Fruit fly (Drosophila melanogaster) whole organism, adult: ENCODE data around the gene east.

Experiments
- CG11617 ChIP-seq: fragments of 200-800 bp; sonication (Bioruptor generic); optimal IDR thresholded peaks from 2 replicates; lab custom pipeline; 2017; ENCODE audit warnings: mild to moderate bottlenecking, missing biosample characterization, missing genetic modification reagents, missing genetic modification characterization
- CG12768 ChIP-seq: fragments of 200-800 bp; sonication (Bioruptor generic); optimal IDR thresholded peaks from 2 replicates; lab custom pipeline; 2017; ENCODE audit warnings: missing biosample characterization, missing genetic modification characterization, mild to moderate bottlenecking, moderate library complexity, missing genetic modification reagents
- CG14711 ChIP-seq: fragments of 200-800 bp; sonication (Bioruptor generic); optimal IDR thresholded peaks from 2 replicates; lab custom pipeline; 2018; ENCODE audit warnings: missing biosample characterization, mild to moderate bottlenecking, missing genetic modification characterization, moderate library complexity
- CG1620 ChIP-seq: fragments of 200-800 bp; sonication (Bioruptor generic); optimal IDR thresholded peaks from 2 replicates; lab custom pipeline; 2016; ENCODE audit warnings: missing biosample characterization, missing genetic modification characterization
- CG33017 ChIP-seq: fragments of 200-800 bp; sonication (Bioruptor generic); optimal IDR thresholded peaks from 2 replicates; lab custom pipeline; 2018; ENCODE audit warnings: missing biosample characterization, mild to moderate bottlenecking, missing genetic modification characterization, moderate library complexity
- CG5204 ChIP-seq: fragments of 200-800 bp; sonication (Bioruptor generic); optimal IDR thresholded peaks from 2 replicates; lab custom pipeline; 2016; ENCODE audit warnings: missing biosample characterization, missing genetic modification characterization
- CG7045 ChIP-seq: fragments of 200-800 bp; sonication (Bioruptor generic); optimal IDR thresholded peaks from 2 replicates; lab custom pipeline; 2017; ENCODE audit warnings: missing biosample characterization, mild to moderate bottlenecking, missing genetic modification characterization
- CG7101 ChIP-seq: fragments of 200-800 bp; sonication (Bioruptor generic); optimal IDR thresholded peaks from 2 replicates; lab custom pipeline; 2018; ENCODE audit warnings: missing biosample characterization, mild to moderate bottlenecking, missing genetic modification characterization, moderate library complexity
- Clk ChIP-seq: fragments of 200-800 bp; sonication (Bioruptor generic); optimal IDR thresholded peaks from 2 replicates; lab custom pipeline; 2017; ENCODE audit warnings: missing biosample characterization, missing genetic modification characterization
- Crg-1 ChIP-seq: fragments of 200-800 bp; sonication (Bioruptor generic); optimal IDR thresholded peaks from 2 replicates; lab custom pipeline; 2016; ENCODE audit warnings: missing biosample characterization, missing genetic modification characterization
- Hr96 ChIP-seq: fragments of 200-800 bp; sonication (Bioruptor generic); optimal IDR thresholded peaks from 2 replicates; lab custom pipeline; 2016; ENCODE audit warnings: missing biosample characterization, missing genetic modification characterization
- Mnt ChIP-seq: fragments of 200-800 bp; sonication (Bioruptor generic); optimal IDR thresholded peaks from 2 replicates; lab custom pipeline; 2016; ENCODE audit warnings: missing biosample characterization, mild to moderate bottlenecking, missing genetic modification characterization
- bab1 ChIP-seq: fragments of 200-800 bp; sonication (Bioruptor generic); optimal IDR thresholded peaks from 3 replicates; lab custom pipeline; 2019; ENCODE audit warnings: missing biosample characterization, mild to moderate bottlenecking, missing genetic modification characterization, moderate library complexity
- cic ChIP-seq: fragments of 200-800 bp; sonication (Bioruptor generic); optimal IDR thresholded peaks from 2 replicates; lab custom pipeline; 2017; ENCODE audit warnings: missing biosample characterization, mild to moderate bottlenecking, missing genetic modification characterization, moderate library complexity
- cnc ChIP-seq, 2 experiments: fragments of >200 bp; optimal IDR thresholded peaks; 2 replicates each; lab custom pipeline; 2017
- kay ChIP-seq: fragments of 200-800 bp; sonication (Bioruptor generic); peaks from one replicate; lab custom pipeline; 2016; ENCODE audit warnings: missing biosample characterization, missing genetic modification characterization, borderline replicate concordance
- ovo ChIP-seq: fragments of 200-800 bp; sonication (Bioruptor generic); optimal IDR thresholded peaks from 2 replicates; lab custom pipeline; 2016; ENCODE audit warnings: missing biosample characterization, missing genetic modification characterization
- pad ChIP-seq: fragments of 200-800 bp; sonication (Bioruptor generic); optimal IDR thresholded peaks from 3 replicates; lab custom pipeline; 2017; ENCODE audit warnings: missing biosample characterization, missing genetic modification characterization, mild to moderate bottlenecking, moderate library complexity, missing genetic modification reagents
- tj ChIP-seq: fragments of 200-800 bp; sonication (Bioruptor generic); optimal IDR thresholded peaks from 3 replicates; lab custom pipeline; 2017; ENCODE audit warnings: missing biosample characterization, mild to moderate bottlenecking, missing genetic modification characterization, moderate library complexity
- toe ChIP-seq: fragments of 200-800 bp; sonication (Bioruptor generic); optimal IDR thresholded peaks from 2 replicates; lab custom pipeline; 2016; ENCODE audit warnings: missing biosample characterization, missing genetic modification characterization

east gene

dm6 chrX:2008953-2009452 lies 1.7 kb upstream of the east start, which contains the start of gene PIG-K:
Gene PIG-K (minus strand): TSS chrX:2009364.
- no peak for TF ChIP-seq CG7101
- TF ChIP-seq cic (GFP tag; lab: Kevin White, UChicago) = no peak
- TF ChIP-seq bab1 (GFP tag; lab: Kevin White, UChicago) = no peak
- TF ChIP-seq pad (GFP tag; lab: Kevin White, UChicago) = no peak
- no peak for TF ChIP-seq ovo
- TF ChIP-seq CG1620 (GFP tag; lab: Kevin White, UChicago) = no peak
- no peak for TF ChIP-seq CG12768 (GFP tag; lab: Kevin White, UChicago)
- no peak for TF ChIP-seq Crg-1 (GFP tag; lab: Kevin White, UChicago)
- no peak for TF ChIP-seq CG7045 (GFP tag; lab: Kevin White, UChicago)
- TF ChIP-seq CG33017 (tag; lab: Kevin White, UChicago) = no peak
- no peak for TF ChIP-seq tj
- no peak for TF ChIP-seq CG11617 (GFP tag; lab: Kevin White, UChicago)
- no peak for TF ChIP-seq Mnt (GFP tag; lab: Kevin White, UChicago)
- no peak for TF ChIP-seq CG14711 (tag; lab: Kevin White, UChicago)
- TF ChIP-seq Clk = no peak

dm6 chrX:2009453-2010009 lies 1.1 kb upstream of the east start:
- TF ChIP-seq tj = no peak
- no peak for TF ChIP-seq cic (GFP tag; lab: Kevin White, UChicago)
- TF ChIP-seq CG14711 (tag; lab: Kevin White, UChicago) = peak; percentile 58
- peak; percentile 53 for TF ChIP-seq bab1 (GFP tag; lab: Kevin White, UChicago)
- no peak for TF ChIP-seq Clk
- TF ChIP-seq CG11617 (GFP tag; lab: Kevin White, UChicago) = peak; percentile 82
- peak; percentile 14 for TF ChIP-seq CG33017 (tag; lab: Kevin White, UChicago)
- peak; percentile 71 for TF ChIP-seq CG1620 (GFP tag; lab: Kevin White, UChicago)
- peak; percentile 81 for TF ChIP-seq CG5204
- TF ChIP-seq pad (GFP tag; lab: Kevin White, UChicago) = peak; percentile 49
- TF ChIP-seq CG7045 (GFP tag; lab: Kevin White, UChicago) = peak; percentile 20
- peak; percentile 65 for TF ChIP-seq CG7101
- peak; percentile 75 for TF ChIP-seq toe (GFP tag; lab: Kevin White, UChicago)
- TF ChIP-seq Crg-1 (GFP tag; lab: Kevin White, UChicago) = no peak
- TF ChIP-seq CG12768 (GFP tag; lab: Kevin White, UChicago) = peak; percentile 55
- TF ChIP-seq cnc (optimal IDR thresholded peaks at IDR 0.05; lab: Kevin White, UChicago) = no peak
- TF ChIP-seq Mnt (GFP tag; lab: Kevin White, UChicago) = peak; percentile 26
- TF ChIP-seq ovo = peak; percentile 52
- no peak for TF ChIP-seq kay (GFP tag; lab: Kevin White, UChicago)
- TF ChIP-seq Hr96 (GFP tag; lab: Kevin White, UChicago) = peak; percentile 74

DNA sequence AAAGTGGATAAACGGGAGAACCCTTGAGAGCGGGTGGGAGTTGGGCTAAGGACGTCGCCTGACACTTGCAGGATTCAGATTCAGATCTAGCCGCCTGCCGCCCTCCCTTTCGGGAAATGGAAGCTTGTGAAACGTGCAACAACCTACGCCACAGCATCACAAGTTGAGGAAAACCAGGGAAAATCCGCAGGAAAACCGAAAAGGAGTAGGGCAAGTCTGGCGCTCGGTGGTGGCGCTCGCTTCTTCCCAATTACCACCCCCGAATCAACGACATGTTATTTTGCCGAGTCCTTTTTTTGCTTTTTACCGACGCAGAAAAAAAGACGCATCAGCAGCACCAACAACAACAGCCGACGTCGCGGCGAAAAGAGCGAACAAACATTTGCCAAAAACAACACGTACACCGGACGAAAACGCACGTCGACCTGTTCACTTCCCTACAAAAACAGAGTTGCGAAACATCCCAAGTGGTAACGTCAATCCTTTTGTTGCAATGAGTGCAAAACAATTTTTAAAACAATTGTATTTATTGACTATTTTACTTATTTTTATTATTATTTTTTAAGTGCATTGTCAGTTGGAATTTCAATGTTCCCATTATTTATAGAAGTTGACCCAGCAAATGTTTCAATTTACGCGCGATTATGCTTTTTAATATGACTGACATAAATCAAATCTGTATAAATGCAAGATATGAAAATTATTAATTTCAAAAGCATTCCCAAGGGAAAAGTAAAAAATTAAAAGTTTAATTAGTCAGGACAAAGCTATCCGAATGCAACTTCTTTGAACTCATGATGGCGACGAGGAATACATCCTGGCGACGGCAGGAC lies 844 bp downstream of the east start:
- peak; percentile 2 for TF ChIP-seq CG1620 (GFP tag; lab: Kevin White, UChicago)
- TF ChIP-seq CG14711 (tag; lab: Kevin White, UChicago) = peak; percentile 46
- no peak for TF ChIP-seq cic (GFP tag; lab: Kevin White, UChicago)
- no peak for TF ChIP-seq CG7045 (GFP tag; lab: Kevin White, UChicago)
- peak; percentile 10 for TF ChIP-seq CG11617 (GFP tag; lab: Kevin White, UChicago)
- TF ChIP-seq Crg-1 (GFP tag; lab: Kevin White, UChicago) = peak; percentile 5

DNA sequence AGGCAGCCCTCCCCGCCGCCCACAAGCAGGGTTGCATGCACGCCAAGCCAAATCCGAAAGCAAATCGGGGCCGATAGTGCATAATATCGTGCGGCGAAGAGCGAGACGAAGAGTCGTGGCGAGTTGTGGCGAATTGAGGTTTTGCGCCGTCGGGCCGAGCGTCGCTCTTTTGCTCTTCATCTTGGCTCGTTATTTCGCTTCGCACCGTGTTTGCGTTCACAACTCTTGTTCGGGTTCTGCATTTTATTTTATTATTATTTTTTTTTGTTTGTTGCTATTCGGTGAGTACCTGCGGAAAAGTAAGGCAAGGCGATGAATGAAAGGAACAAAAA lies 1.4 kb downstream of the east start:
- TF ChIP-seq CG11617 (GFP tag; lab: Kevin White, UChicago) (no peak), cnc (optimal IDR thresholded peaks at IDR 0.05; lab: Kevin White, UChicago) (no peak), Hr96 (GFP tag; lab: Kevin White, UChicago) (peak; percentile 71), Mnt (GFP tag; lab: Kevin White, UChicago) (no peak), CG12768 (GFP tag; lab: Kevin White, UChicago) (no peak), toe (GFP tag; lab: Kevin White, UChicago) (no peak), CG7101 (no peak), tj (peak; percentile 10), Clk (no peak), kay (GFP tag; lab: Kevin White, UChicago) (no peak), pad (GFP tag; lab: Kevin White, UChicago) (no peak), CG33017 (tag; lab: Kevin White, UChicago) (no peak)

DNA sequence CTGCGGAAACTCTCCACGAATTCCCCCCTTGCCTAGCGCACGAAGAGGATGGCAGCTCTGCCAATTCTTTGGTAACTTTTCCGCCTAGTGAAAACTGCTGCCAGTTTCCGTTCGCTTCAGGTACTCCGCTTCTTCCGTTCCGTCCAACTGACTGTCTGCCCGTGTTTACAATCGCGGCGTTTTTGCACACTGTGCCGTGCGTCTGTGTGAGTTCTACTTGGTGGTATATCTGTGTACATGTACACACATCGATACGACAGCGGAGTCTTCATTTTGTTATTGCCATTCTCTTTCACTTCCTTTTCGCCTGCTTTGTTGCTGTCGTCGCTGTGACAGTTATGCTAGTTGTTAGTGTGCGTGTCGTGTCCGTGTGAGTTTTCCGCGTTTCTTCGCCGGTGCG lies 2.2 kb downstream of the east start:
- TF ChIP-seq CG7101 = peak; percentile 83
- peak; percentile 76 for TF ChIP-seq CG12768 (GFP tag; lab: Kevin White, UChicago)
- peak; percentile 62 for TF ChIP-seq ovo
- peak; percentile 41 for TF ChIP-seq CG7045 (GFP tag; lab: Kevin White, UChicago)
- no peak for TF ChIP-seq CG5204
- TF ChIP-seq CG14711 (tag; lab: Kevin White, UChicago) = peak; percentile 51
- TF ChIP-seq Mnt (GFP tag; lab: Kevin White, UChicago) = peak; percentile 86
- TF ChIP-seq Clk = peak; percentile 37
- TF ChIP-seq tj = peak; percentile 67
- TF ChIP-seq cic (GFP tag; lab: Kevin White, UChicago) = peak; percentile 50
- peak; percentile 84 for TF ChIP-seq CG1620 (GFP tag; lab: Kevin White, UChicago)
- no peak for TF ChIP-seq kay (GFP tag; lab: Kevin White, UChicago)
- TF ChIP-seq CG11617 (GFP tag; lab: Kevin White, UChicago) = peak; percentile 83
- TF ChIP-seq CG33017 (tag; lab: Kevin White, UChicago) = peak; percentile 27
- TF ChIP-seq Hr96 (GFP tag; lab: Kevin White, UChicago) = peak; percentile 83
- TF ChIP-seq cnc (optimal IDR thresholded peaks at IDR 0.05; lab: Kevin White, UChicago) = no peak
- TF ChIP-seq Crg-1 (GFP tag; lab: Kevin White, UChicago) = peak; percentile 87
- TF ChIP-seq bab1 (GFP tag; lab: Kevin White, UChicago) = peak; percentile 33
- peak; percentile 25 for TF ChIP-seq toe (GFP tag; lab: Kevin White, UChicago)
- TF ChIP-seq pad (GFP tag; lab: Kevin White, UChicago) = peak; percentile 81
